Worm (Caenorhabditis elegans) whole organism, young adult: Measurements from ENCODE around the gene W07A12.4.

Experiments used
- C06A6.2 ChIP-seq: fragments of 200-800 bp; sonication (Bioruptor generic); conservative IDR thresholded peaks from 2 replicates; pipeline ENCODE4 v1.3.6; 2022; ENCODE audit warnings: missing genetic modification characterization, missing compliant biosample characterization
- F39B2.1 ChIP-seq: fragments of 200-800 bp; sonication (Bioruptor generic); IDR thresholded peaks from 2 replicates; pipeline ENCODE4 v1.3.6; 2022; ENCODE audit warnings: missing genetic modification reagents, missing genetic modification characterization, missing compliant biosample characterization
- F57A8.1 ChIP-seq: fragments of 200-800 bp; sonication (Bioruptor generic); optimal IDR thresholded peaks from 2 replicates; lab custom pipeline; 2018; ENCODE audit warnings: mild to moderate bottlenecking, missing genetic modification characterization, moderate library complexity, missing compliant biosample characterization
- Y79H2A.3 ChIP-seq: fragments of 200-800 bp; sonication (Bioruptor generic); conservative IDR thresholded peaks from 2 replicates; pipeline ENCODE4 v1.3.6; 2022; ENCODE audit warnings: missing genetic modification reagents, missing genetic modification characterization, missing compliant biosample characterization
- ceh-91 ChIP-seq: fragments of 200-800 bp; sonication (Bioruptor generic); IDR thresholded peaks from 2 replicates; pipeline ENCODE4 v1.3.6; 2022; ENCODE audit warnings: missing genetic modification reagents, missing genetic modification characterization, missing compliant biosample characterization
- lir-1 ChIP-seq: fragments of 200-800 bp; sonication (Bioruptor generic); conservative IDR thresholded peaks from 2 replicates; pipeline ENCODE4 v1.3.6; 2022; ENCODE audit warnings: missing genetic modification reagents, missing genetic modification characterization, missing compliant biosample characterization

- TF ChIP-seq F57A8.1 (GFP tag; lab: Kevin White, UChicago) (no peak), ceh-91 (no peak), C06A6.2 (GFP tag; lab: Robert Waterston, UW) (no peak), Y79H2A.3 (no peak), F39B2.1 (GFP tag; lab: Robert Waterston, UW) (no peak), lir-1 (no peak)
These were observed 12.0 kb downstream of the W07A12.4 start, which contains the start of gene oac-54 for ce11 chrII:9158029-9158428.
